Worm (Caenorhabditis elegans) whole organism, midembryonic: ENCODE measurements around the gene ZC190.4.

Source experiments
- T22C8.4 ChIP-seq: fragments of 200-800 bp; sonication (Bioruptor generic); IDR thresholded peaks from 2 replicates; pipeline ENCODE4 v1.3.6; 2022; ENCODE audit warnings: missing genetic modification characterization, missing compliant biosample characterization
- cog-1 ChIP-seq: sonication (generic microtip); optimal IDR thresholded peaks from 2 replicates; lab custom pipeline; 2016; ENCODE audit warnings: missing genetic modification characterization, missing compliant biosample characterization
- flt-1 ChIP-seq: fragments of 200-800 bp; sonication (Bioruptor generic); IDR thresholded peaks from 2 replicates; pipeline ENCODE4 v1.3.6; 2022; ENCODE audit warnings: missing genetic modification characterization, missing compliant biosample characterization
- klf-2 ChIP-seq: fragments of 200-800 bp; sonication (Bioruptor generic); conservative IDR thresholded peaks from 2 replicates; pipeline ENCODE4 v1.3.6; 2022; ENCODE audit warnings: missing genetic modification reagents, missing genetic modification characterization, missing compliant biosample characterization
- med-1 ChIP-seq: sonication (generic microtip); optimal IDR thresholded peaks from 2 replicates; lab custom pipeline; 2017; ENCODE audit warnings: missing genetic modification characterization, mild to moderate bottlenecking, missing compliant biosample characterization, antibody characterized with exemption, missing genetic modification reagents; ENCODE audit not compliant: insufficient read depth
- ref-1 ChIP-seq: fragments of 200-800 bp; sonication (Bioruptor generic); conservative IDR thresholded peaks from 2 replicates; pipeline ENCODE4 v1.3.6; 2022; ENCODE audit warnings: missing genetic modification reagents, missing genetic modification characterization, missing compliant biosample characterization
- tab-1 ChIP-seq: fragments of 200-800 bp; sonication (Bioruptor generic); IDR thresholded peaks from 2 replicates; pipeline ENCODE4 v1.3.6; 2022; ENCODE audit warnings: missing genetic modification characterization, missing compliant biosample characterization
- ztf-23 ChIP-seq: fragments of 200-800 bp; sonication (Bioruptor generic); IDR thresholded peaks from 2 replicates; pipeline ENCODE4 v1.3.6; 2022; ENCODE audit warnings: missing genetic modification reagents, missing genetic modification characterization, missing compliant biosample characterization
- ztf-29 ChIP-seq: fragments of 200-800 bp; sonication (Bioruptor generic); IDR thresholded peaks from 2 replicates; pipeline ENCODE4 v1.3.6; 2022; ENCODE audit warnings: missing genetic modification reagents, missing genetic modification characterization, missing compliant biosample characterization

ce11 chrV:8637666-8638271 lies 28.1 kb upstream of the ZC190.4 start, which contains the start of the genes F28A12.10 and acd-4:
- TF ChIP-seq ztf-23 (no peak), T22C8.4 (GFP tag; lab: Robert Waterston, UW) (no peak), tab-1 (GFP tag; lab: Robert Waterston, UW) (no peak), flt-1 (GFP tag; lab: Robert Waterston, UW) (no peak), ztf-29 (GFP tag; lab: Robert Waterston, UW) (no peak), klf-2 (GFP tag; lab: Robert Waterston, UW) (no peak), med-1 (GFP tag; lab: Kevin White, UChicago) (no peak), ref-1 (GFP tag; lab: Robert Waterston, UW) (no peak), cog-1 (tag; lab: Kevin White, UChicago) (no peak)
